Worm (Caenorhabditis elegans): ENCODE results near the gene F31D5.1.

The F31D5.1 gene

DNA sequence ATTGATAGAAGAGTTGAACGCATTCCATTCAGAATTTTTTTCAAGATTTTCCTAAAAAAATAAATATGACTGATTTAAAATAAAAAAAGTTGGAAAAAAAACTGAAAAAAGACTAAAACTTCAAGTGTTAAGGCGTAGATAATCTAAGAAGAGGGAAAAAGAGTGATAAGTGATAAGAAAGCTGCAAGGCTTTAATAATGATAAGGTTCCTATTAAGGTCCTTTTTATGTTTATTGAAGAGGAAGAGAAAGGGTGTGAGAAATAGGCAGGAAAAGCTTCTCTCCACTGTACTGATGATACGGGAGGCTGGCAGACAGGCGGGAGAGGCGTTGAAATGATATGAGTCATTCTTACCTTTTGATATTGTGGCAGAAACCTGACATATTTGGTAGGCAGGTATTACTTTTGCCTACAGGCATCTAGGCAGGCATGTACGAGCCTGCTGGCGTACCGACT, 15.4 kb upstream of the F31D5.1 start, which contains the start of gene mth-1:
Gene mth-1, minus strand, starts transcription at position 51 of the 456 bp plus-strand sequence.
- TF ChIP-seq ztf-29 (GFP tag; IDR thresholded peaks at IDR 0.05) (no peak), ztf-23 (GFP tag; IDR thresholded peaks at IDR 0.05) (no peak), flt-1 (GFP tag; IDR thresholded peaks at IDR 0.05) (no peak)

DNA sequence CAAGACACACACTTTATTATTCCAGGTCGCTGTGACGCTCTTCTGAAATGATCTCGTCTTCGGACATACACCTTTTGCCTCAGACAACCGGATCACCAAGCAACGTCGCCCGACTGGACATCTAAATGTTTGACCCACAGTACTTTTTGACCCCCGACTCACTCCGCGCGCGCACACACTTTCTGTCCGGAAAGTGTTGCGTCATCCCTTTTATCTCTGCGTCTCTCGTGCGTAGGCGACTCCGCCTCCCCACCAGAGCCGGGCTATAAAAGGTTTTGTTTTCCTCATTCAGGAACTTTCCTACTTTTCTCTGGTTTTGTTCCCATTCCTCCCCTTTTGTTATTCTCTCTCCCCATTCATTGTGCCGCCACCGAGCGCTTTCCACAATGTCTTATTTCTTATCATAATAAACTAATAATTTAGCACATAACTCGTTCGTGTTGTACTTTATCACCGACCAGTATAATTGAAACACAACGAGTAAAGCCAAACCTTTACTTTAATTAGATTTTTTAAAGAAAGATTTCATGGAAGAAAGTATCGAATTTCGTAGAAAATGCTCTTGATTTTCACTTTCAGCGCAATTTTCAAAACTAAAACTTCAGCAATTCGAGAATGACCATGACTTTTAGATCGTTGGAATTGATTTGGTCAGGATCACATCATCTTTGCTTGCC, 10.0 kb upstream of the F31D5.1 start, which contains the start of gene F31D5.6:
Gene F31D5.6, plus strand, starts transcription at position 627 of the 677 bp plus-strand sequence.
- TF ChIP-seq cog-1 (tag; optimal IDR thresholded peaks at IDR 0.05) (no peak), ref-1 (GFP tag; conservative IDR thresholded peaks at IDR 0.05) (no peak), ztf-29 (GFP tag; IDR thresholded peaks at IDR 0.05) (no peak), med-1 (GFP tag; optimal IDR thresholded peaks at IDR 0.05; ENCODE audit: insufficient read depth) (no peak), T22C8.4 (GFP tag; IDR thresholded peaks at IDR 0.05) (no peak), klf-2 (GFP tag; conservative IDR thresholded peaks at IDR 0.05) (no peak), tab-1 (GFP tag; IDR thresholded peaks at IDR 0.05) (no peak)

DNA sequence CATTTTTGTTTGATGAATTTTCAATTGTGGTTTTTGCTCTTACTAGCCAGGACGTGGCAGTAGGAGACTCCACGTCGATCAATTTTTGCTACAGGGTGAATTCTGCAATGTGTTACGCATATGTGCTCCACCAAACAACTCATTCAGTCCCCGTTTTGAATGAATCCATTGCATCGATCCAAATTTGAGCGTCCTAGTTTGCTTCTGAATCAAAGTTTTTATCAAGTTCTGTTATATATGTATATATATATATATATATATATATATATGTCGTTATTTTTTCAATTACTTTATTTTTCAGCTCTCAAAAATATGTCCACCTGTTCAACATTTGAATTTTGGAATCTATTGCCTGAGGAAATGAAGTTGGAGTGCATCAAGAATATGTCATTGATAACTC, 8.0 kb upstream of the F31D5.1 start, which contains the start of gene F31D5.7:
Gene F31D5.7, plus strand, starts transcription at position 301 of the 400 bp plus-strand sequence.
- TF ChIP-seq ztf-23 (GFP tag; IDR thresholded peaks at IDR 0.05) (no peak), klf-2 (GFP tag; conservative IDR thresholded peaks at IDR 0.05) (no peak), ztf-29 (GFP tag; IDR thresholded peaks at IDR 0.05) (no peak), cog-1 (tag; optimal IDR thresholded peaks at IDR 0.05) (no peak), flt-1 (GFP tag; IDR thresholded peaks at IDR 0.05) (no peak), med-1 (GFP tag; optimal IDR thresholded peaks at IDR 0.05; ENCODE audit: insufficient read depth) (no peak), tab-1 (GFP tag; IDR thresholded peaks at IDR 0.05) (no peak), ref-1 (GFP tag; conservative IDR thresholded peaks at IDR 0.05) (no peak), T22C8.4 (GFP tag; IDR thresholded peaks at IDR 0.05) (no peak)

DNA sequence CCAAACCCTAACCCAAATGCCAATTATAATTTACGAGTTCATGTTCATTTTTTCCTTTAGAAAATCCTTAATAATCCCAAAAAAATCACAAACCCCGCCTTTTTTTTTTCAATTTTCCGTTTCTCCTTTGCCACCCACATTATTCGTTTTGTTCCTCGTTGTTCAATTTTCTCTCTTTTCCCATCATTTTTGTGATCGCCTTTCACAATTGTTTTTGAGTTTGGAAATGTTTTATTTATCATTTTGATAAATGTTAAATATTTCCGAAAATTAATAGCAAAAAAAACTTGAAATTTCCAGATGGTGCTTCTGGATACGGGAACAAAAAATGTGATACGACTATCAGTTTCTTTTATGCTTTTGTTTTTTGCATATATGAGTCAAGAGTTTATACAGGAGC, 3.8 kb upstream of the F31D5.1 start, which contains the start of gene F31D5.2:
Gene F31D5.2, plus strand, starts transcription at position 301 of the 400 bp plus-strand sequence.
- TF ChIP-seq ref-1 (GFP tag; conservative IDR thresholded peaks at IDR 0.05) (no peak), cog-1 (tag; optimal IDR thresholded peaks at IDR 0.05) (no peak), ztf-29 (GFP tag; IDR thresholded peaks at IDR 0.05) (no peak), tab-1 (GFP tag; IDR thresholded peaks at IDR 0.05) (no peak), flt-1 (GFP tag; IDR thresholded peaks at IDR 0.05) (no peak), med-1 (GFP tag; optimal IDR thresholded peaks at IDR 0.05; ENCODE audit: insufficient read depth) (no peak), T22C8.4 (GFP tag; IDR thresholded peaks at IDR 0.05) (no peak), klf-2 (GFP tag; conservative IDR thresholded peaks at IDR 0.05) (no peak), ztf-23 (GFP tag; IDR thresholded peaks at IDR 0.05) (no peak)

DNA sequence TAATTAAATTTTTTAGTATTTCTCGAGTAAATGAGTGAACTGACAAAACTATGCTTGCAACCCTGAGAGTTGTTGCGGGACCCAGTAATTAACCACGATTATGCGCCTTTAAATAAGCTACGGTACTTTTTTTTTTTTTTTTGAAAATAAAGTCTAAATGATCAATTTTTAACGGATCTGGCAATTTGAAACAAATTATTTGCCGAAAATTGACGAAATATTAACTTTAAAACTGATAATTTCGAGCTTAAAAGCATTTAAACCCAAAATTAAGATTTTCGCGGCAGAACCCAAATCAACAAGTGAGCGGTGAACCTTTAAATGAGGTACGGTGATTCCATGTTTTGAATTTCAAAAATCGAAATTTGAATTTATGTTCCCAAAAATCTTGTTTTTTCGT, 3.3 kb downstream of the F31D5.1 start:
- TF ChIP-seq flt-1 (GFP tag; IDR thresholded peaks at IDR 0.05) = no peak
- no peak for TF ChIP-seq tab-1 (GFP tag; IDR thresholded peaks at IDR 0.05)
- no peak for TF ChIP-seq ztf-29 (GFP tag; IDR thresholded peaks at IDR 0.05)
- no peak for TF ChIP-seq ref-1 (GFP tag; conservative IDR thresholded peaks at IDR 0.05)
- no peak for TF ChIP-seq T22C8.4 (GFP tag; IDR thresholded peaks at IDR 0.05)

DNA sequence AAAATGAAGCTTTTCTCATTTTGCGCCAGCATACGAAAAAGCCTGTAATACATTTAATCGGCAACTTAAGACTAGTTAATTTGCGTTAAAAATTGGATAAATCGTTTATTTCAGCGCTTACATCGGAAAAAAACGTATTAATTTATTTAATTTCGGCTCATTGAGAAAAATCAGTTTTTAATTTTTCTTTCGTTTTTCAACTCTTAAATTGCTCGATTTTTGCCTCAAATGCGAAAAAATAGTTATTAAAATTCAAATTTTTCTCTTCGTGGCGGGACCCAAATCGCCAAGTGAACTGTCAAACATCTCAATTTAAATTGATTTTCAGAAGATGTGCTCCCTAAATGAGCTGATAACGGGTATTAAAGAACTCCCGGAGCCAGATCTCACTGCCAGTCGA, 3.8 kb downstream of the F31D5.1 start, which contains the start of gene C16A11.5:
Gene C16A11.5, plus strand, starts transcription at position 323 of the 400 bp plus-strand sequence.
- TF ChIP-seq tab-1 (GFP tag; IDR thresholded peaks at IDR 0.05) (no peak), cog-1 (tag; optimal IDR thresholded peaks at IDR 0.05) (no peak), flt-1 (GFP tag; IDR thresholded peaks at IDR 0.05) (no peak)

DNA sequence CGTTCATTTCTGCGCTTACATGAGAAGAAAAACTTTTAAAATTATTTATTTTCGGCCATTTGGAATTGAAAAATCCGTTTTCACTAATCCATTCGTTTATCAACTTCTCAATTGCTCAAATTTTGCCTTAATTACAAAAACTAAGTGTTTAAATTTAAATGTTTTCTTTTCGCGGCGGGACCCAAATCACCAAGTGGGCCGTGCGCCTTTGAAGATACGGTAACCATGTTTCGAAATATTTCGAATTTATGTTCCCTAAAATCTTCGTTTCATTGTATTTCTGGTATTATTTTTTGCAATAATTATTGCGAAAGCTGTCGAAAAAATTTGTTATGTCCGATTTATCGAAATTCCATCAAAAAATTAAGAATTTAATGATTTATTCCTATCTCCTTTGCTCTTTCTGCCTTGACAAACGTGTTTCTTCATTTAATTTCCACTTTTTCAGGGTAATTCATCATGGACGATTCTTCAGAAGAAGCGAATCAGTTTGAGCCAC, 7.5 kb downstream of the F31D5.1 start, which contains the start of gene C16A11.4:
Gene C16A11.4, plus strand, starts transcription at position 449 of the 499 bp plus-strand sequence.
- TF ChIP-seq ztf-29 (GFP tag; IDR thresholded peaks at IDR 0.05) (no peak), klf-2 (GFP tag; conservative IDR thresholded peaks at IDR 0.05) (no peak), flt-1 (GFP tag; IDR thresholded peaks at IDR 0.05) (no peak), tab-1 (GFP tag; IDR thresholded peaks at IDR 0.05) (no peak), T22C8.4 (GFP tag; IDR thresholded peaks at IDR 0.05) (no peak), ztf-23 (GFP tag; IDR thresholded peaks at IDR 0.05) (no peak), med-1 (GFP tag; optimal IDR thresholded peaks at IDR 0.05; ENCODE audit: insufficient read depth) (no peak), cog-1 (tag; optimal IDR thresholded peaks at IDR 0.05) (no peak), ref-1 (GFP tag; conservative IDR thresholded peaks at IDR 0.05) (no peak)

DNA sequence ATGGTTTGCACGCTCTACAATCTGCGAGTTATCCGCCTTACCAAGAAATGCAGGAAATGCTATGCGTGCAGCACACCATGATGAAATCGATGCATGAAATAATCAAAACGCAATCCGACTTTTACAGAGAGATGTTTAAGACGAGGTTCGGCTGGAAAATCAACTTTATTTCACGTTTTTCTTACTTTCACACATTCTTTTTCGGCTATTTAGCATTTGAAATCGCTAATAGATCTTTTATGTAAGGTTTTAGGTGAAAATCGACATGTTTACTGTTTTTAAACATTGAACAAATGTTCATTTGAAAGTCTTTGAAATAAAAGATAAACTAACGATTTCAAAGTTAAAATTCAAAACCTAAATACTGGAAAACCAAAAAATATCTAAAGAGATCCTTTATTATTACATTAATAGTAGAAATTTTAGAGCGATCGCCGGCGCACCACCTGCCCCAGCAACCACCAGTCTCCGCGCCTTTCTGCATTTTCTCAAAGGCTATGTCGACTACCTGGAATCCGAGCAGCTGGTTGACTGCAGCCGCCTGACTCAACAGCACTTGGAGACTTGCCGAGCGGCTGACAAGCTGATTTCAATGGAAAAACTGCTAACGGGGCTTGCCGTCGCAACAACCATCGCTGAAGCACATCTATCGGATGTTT, 9.1 kb downstream of the F31D5.1 start:
- no peak for TF ChIP-seq flt-1 (GFP tag; IDR thresholded peaks at IDR 0.05)
- TF ChIP-seq ztf-29 (GFP tag; IDR thresholded peaks at IDR 0.05) = no peak
- TF ChIP-seq ztf-23 (GFP tag; IDR thresholded peaks at IDR 0.05) = no peak
- no peak for TF ChIP-seq klf-2 (GFP tag; conservative IDR thresholded peaks at IDR 0.05)
- no peak for TF ChIP-seq med-1 (GFP tag; optimal IDR thresholded peaks at IDR 0.05; ENCODE audit: insufficient read depth)
- TF ChIP-seq T22C8.4 (GFP tag; IDR thresholded peaks at IDR 0.05) = no peak
- TF ChIP-seq tab-1 (GFP tag; IDR thresholded peaks at IDR 0.05) = no peak
- no peak for TF ChIP-seq ref-1 (GFP tag; conservative IDR thresholded peaks at IDR 0.05)
- TF ChIP-seq cog-1 (tag; optimal IDR thresholded peaks at IDR 0.05) = no peak

DNA sequence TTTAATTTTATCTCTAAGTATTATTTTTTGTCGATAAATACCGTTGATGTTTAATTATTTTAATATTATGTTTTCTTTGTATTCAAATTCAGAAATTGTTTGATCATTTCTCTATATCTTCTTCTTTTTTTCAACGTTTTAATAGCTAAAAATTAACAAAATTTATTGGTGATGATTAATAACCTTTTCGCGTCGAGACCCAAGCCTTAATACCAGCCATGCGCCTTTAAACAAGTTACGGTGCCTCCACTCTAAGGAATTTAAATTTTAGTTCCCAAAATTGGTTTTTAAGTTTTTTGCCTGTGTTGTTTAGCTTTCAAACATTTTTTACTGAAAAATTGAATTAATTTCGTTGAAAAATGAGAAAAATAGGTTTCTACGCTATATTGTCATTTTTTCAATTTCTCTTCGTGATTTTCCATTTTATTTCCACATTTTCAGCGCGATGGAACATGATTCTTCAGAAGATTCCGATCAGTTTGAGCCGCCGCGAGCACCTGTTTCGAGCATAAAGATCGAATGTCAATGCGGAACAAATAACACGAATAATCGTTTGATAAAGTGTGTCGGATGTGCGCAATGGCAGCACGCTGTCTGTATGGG, 10.0 kb downstream of the F31D5.1 start, which contains the start of gene C16A11.3:
Gene C16A11.3, plus strand, starts transcription at position 440 of the 603 bp plus-strand sequence.
- TF ChIP-seq tab-1 (GFP tag; IDR thresholded peaks at IDR 0.05) (no peak), ref-1 (GFP tag; conservative IDR thresholded peaks at IDR 0.05) (no peak), ztf-29 (GFP tag; IDR thresholded peaks at IDR 0.05) (no peak), klf-2 (GFP tag; conservative IDR thresholded peaks at IDR 0.05) (no peak)

All from whole organism, midembryonic.